Fruit fly (Drosophila melanogaster): ENCODE results near the gene p38a.

p38a gene

DNA sequence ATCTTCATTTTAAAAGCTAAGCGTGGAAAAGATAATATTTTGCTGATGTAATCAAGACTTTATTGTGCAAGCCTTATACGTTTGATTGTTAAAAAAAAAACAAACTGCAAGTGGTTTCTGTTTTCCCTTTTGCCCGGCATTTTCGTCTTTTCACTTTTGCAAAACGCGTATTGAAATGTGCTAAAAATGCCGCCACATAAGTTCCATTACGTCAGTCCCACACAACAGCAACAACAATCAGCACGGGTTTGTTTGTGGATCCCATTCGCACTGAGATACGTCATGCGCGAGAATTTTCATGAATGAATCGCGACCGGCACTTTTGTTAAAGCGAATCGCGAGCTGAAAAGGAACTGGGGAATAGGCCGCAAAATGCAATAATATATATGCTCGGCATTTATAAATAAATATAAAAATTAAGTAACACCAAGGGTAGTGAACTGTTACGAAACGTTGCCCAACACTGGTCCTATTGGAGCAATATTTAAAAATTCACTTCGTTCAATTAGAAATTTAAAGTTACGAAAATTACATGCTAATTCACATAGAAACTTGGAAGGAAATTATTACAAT lies 46.0 kb downstream of the p38a start (continued):
- TF ChIP-seq otp (GFP tag; IDR thresholded peaks at IDR 0.05) = no peak
- no peak for TF ChIP-seq maf-S (GFP tag; optimal IDR thresholded peaks at IDR 0.05)
- TF ChIP-seq Lim3 (GFP tag; IDR thresholded peaks at IDR 0.05) = no peak
- no peak for TF ChIP-seq Xrp1 (GFP tag; IDR thresholded peaks at IDR 0.05)
- no peak for TF ChIP-seq CG1832 (GFP tag; optimal IDR thresholded peaks at IDR 0.05)
- TF ChIP-seq unpg (GFP tag; optimal IDR thresholded peaks at IDR 0.05) = peak; percentile 57
- TF ChIP-seq CG15601 (tag; optimal IDR thresholded peaks at IDR 0.05) = no peak
- no peak for TF ChIP-seq CG3065 (GFP tag; optimal IDR thresholded peaks at IDR 0.05)
- peak; percentile 47 for TF ChIP-seq dmrt99B (tag; optimal IDR thresholded peaks at IDR 0.05)
- TF ChIP-seq Gug (GFP tag; IDR thresholded peaks at IDR 0.05) = no peak
- TF ChIP-seq CG12219 (GFP tag; optimal IDR thresholded peaks at IDR 0.05) = peak; percentile 10
- TF ChIP-seq ken (GFP tag; IDR thresholded peaks at IDR 0.05) = no peak
- TF ChIP-seq NC2β (GFP tag; optimal IDR thresholded peaks at IDR 0.05) = no peak
- no peak for TF ChIP-seq repo (GFP tag; optimal IDR thresholded peaks at IDR 0.05)
- TF ChIP-seq CG17829 (tag; optimal IDR thresholded peaks at IDR 0.05) = peak; percentile 28
- TF ChIP-seq CTCF (GFP tag; optimal IDR thresholded peaks at IDR 0.05) = no peak
- no peak for TF ChIP-seq lov (optimal IDR thresholded peaks at IDR 0.05)
- TF ChIP-seq lov (GFP tag; IDR thresholded peaks at IDR 0.05) = no peak
- TF ChIP-seq gcm2 (GFP tag; optimal IDR thresholded peaks at IDR 0.05) = no peak
- no peak for TF ChIP-seq CG14014 (GFP tag; IDR thresholded peaks at IDR 0.05)
- peak; percentile 11 for TF ChIP-seq CG4617 (GFP tag; optimal IDR thresholded peaks at IDR 0.05; ENCODE audit: borderline replicate concordance)
- TF ChIP-seq CG12071 (GFP tag; optimal IDR thresholded peaks at IDR 0.05) = peak; percentile 30
- TF ChIP-seq Eip74EF (GFP tag; optimal IDR thresholded peaks at IDR 0.05) = no peak
- TF ChIP-seq Poxn (GFP tag; IDR thresholded peaks at IDR 0.05) = no peak
- peak; percentile 76 for TF ChIP-seq Fer1 (GFP tag; optimal IDR thresholded peaks at IDR 0.05)
- no peak for TF ChIP-seq vfl (GFP tag; optimal IDR thresholded peaks at IDR 0.05)
- peak; percentile 12 for TF ChIP-seq sd (tag; optimal IDR thresholded peaks at IDR 0.05)
- no peak for TF ChIP-seq CG13894 (tag; optimal IDR thresholded peaks at IDR 0.05)
- no peak for TF ChIP-seq CG2129 (GFP tag; IDR thresholded peaks at IDR 0.05; ENCODE audit: partially characterized antibody)
- peak; percentile 16 for TF ChIP-seq HLH54F (GFP tag; optimal IDR thresholded peaks at IDR 0.05)
- no peak for TF ChIP-seq gt (GFP tag; IDR thresholded peaks at IDR 0.05)
- TF ChIP-seq Lhr (GFP tag; optimal IDR thresholded peaks at IDR 0.05) = no peak
- no peak for TF ChIP-seq CG4404 (GFP tag; IDR thresholded peaks at IDR 0.05)
- no peak for TF ChIP-seq H15 (GFP tag; IDR thresholded peaks at IDR 0.05)
- TF ChIP-seq jigr1 (GFP tag; IDR thresholded peaks at IDR 0.05) = no peak
- peak; percentile 12 for TF ChIP-seq CG12744 (GFP tag; optimal IDR thresholded peaks at IDR 0.05)
- TF ChIP-seq Vsx1 (GFP tag; optimal IDR thresholded peaks at IDR 0.05) = no peak
- TF ChIP-seq dan (GFP tag; IDR thresholded peaks at IDR 0.05) = no peak
- no peak for TF ChIP-seq CrebB (tag; optimal IDR thresholded peaks at IDR 0.05)
- no peak for TF ChIP-seq CG11695 (GFP tag; IDR thresholded peaks at IDR 0.05)
- TF ChIP-seq slbo (GFP tag; IDR thresholded peaks at IDR 0.05) = no peak
- peak; percentile 72 for TF ChIP-seq HmgZ (tag; optimal IDR thresholded peaks at IDR 0.05)
- TF ChIP-seq dysf (GFP tag; IDR thresholded peaks at IDR 0.05) = no peak
- TF ChIP-seq hbn (GFP tag; IDR thresholded peaks at IDR 0.05; ENCODE audit: partially characterized antibody) = no peak
- no peak for TF ChIP-seq bbx (GFP tag; IDR thresholded peaks at IDR 0.05; ENCODE audit: partially characterized antibody)
- peak; percentile 0 for TF ChIP-seq CG8388 (GFP tag; optimal IDR thresholded peaks at IDR 0.05)
- no peak for TF ChIP-seq hkb (optimal IDR thresholded peaks at IDR 0.05)
- TF ChIP-seq hkb (GFP tag; IDR thresholded peaks at IDR 0.05) = no peak
- TF ChIP-seq fu2 (GFP tag; optimal IDR thresholded peaks at IDR 0.05) = no peak
- no peak for TF ChIP-seq Deaf1 (tag; optimal IDR thresholded peaks at IDR 0.05)
- no peak for TF ChIP-seq sna (GFP tag; IDR thresholded peaks at IDR 0.05; ENCODE audit: partially characterized antibody)
- no peak for TF ChIP-seq ftz-f1 (GFP tag; optimal IDR thresholded peaks at IDR 0.05)
